Fruit fly (Drosophila melanogaster) whole organism, prepupa: ENCODE data around the gene Crz.

Experiments used
- Blimp-1 ChIP-seq: fragments of 200-800 bp; sonication (Bioruptor generic); optimal IDR thresholded peaks from 3 replicates; lab custom pipeline; 2017; ENCODE audit warnings: missing biosample characterization, missing genetic modification characterization, mild to moderate bottlenecking, moderate library complexity, missing genetic modification reagents
- CG10631 ChIP-seq: fragments of 200-800 bp; sonication (Bioruptor generic); optimal IDR thresholded peaks from 2 replicates; lab custom pipeline; 2016; ENCODE audit warnings: missing biosample characterization, missing genetic modification characterization
- CG10669 ChIP-seq: fragments of 200-800 bp; sonication (Bioruptor generic); optimal IDR thresholded peaks from 3 replicates; lab custom pipeline; 2018; ENCODE audit warnings: missing biosample characterization, mild to moderate bottlenecking, missing genetic modification characterization, moderate library complexity
- CG11762 ChIP-seq: fragments of 200-800 bp; sonication (Bioruptor generic); optimal IDR thresholded peaks from 3 replicates; lab custom pipeline; 2016; ENCODE audit warnings: missing biosample characterization, missing genetic modification characterization; ENCODE audit not compliant: insufficient read depth
- CG11902 ChIP-seq: fragments of 200-800 bp; sonication (Bioruptor generic); optimal IDR thresholded peaks from 3 replicates; lab custom pipeline; 2016; ENCODE audit warnings: missing biosample characterization, missing genetic modification characterization
- CG15336 ChIP-seq: fragments of 200-800 bp; sonication (Bioruptor generic); IDR thresholded peaks from 2 replicates; pipeline ENCODE4 v1.3.6; 2022; ENCODE audit warnings: missing biosample characterization, missing genetic modification characterization
- CG1621 ChIP-seq: fragments of 200-800 bp; sonication (Bioruptor generic); optimal IDR thresholded peaks from 3 replicates; lab custom pipeline; 2018; ENCODE audit warnings: missing biosample characterization, mild to moderate bottlenecking, missing genetic modification characterization
- CG16779 ChIP-seq: fragments of 200-800 bp; sonication (Bioruptor generic); optimal IDR thresholded peaks from 3 replicates; lab custom pipeline; 2017; ENCODE audit warnings: missing biosample characterization, mild to moderate bottlenecking, missing genetic modification characterization
- CG3032 ChIP-seq: fragments of 200-800 bp; optimal IDR thresholded peaks from 2 replicates; lab custom pipeline; 2019; ENCODE audit warnings: missing biosample characterization, mild to moderate bottlenecking, missing genetic modification characterization, moderate library complexity
- CG31627 ChIP-seq: fragments of 200-800 bp; sonication (Bioruptor generic); optimal IDR thresholded peaks from 3 replicates; lab custom pipeline; 2016; ENCODE audit warnings: missing biosample characterization, missing genetic modification characterization
- CG32006 ChIP-seq: fragments of 200-800 bp; sonication (Bioruptor generic); optimal IDR thresholded peaks from 3 replicates; lab custom pipeline; 2017; ENCODE audit warnings: missing biosample characterization, mild to moderate bottlenecking, missing genetic modification characterization
- CG34406 ChIP-seq: fragments of 200-800 bp; sonication (Bioruptor generic); optimal IDR thresholded peaks from 3 replicates; lab custom pipeline; 2016; ENCODE audit warnings: missing biosample characterization, missing genetic modification characterization
- CG6163 ChIP-seq: fragments of 200-800 bp; sonication (Bioruptor generic); IDR thresholded peaks from 3 replicates; pipeline ENCODE4 v1.3.6; 2022; ENCODE audit warnings: missing biosample characterization, missing genetic modification characterization
- CG6276 ChIP-seq: fragments of 200-800 bp; sonication (Bioruptor generic); optimal IDR thresholded peaks from 2 replicates; lab custom pipeline; 2017; ENCODE audit warnings: missing biosample characterization, mild to moderate bottlenecking, missing genetic modification characterization
- CG6808 ChIP-seq: fragments of 200-800 bp; sonication (Bioruptor generic); optimal IDR thresholded peaks from 3 replicates; lab custom pipeline; 2017; ENCODE audit warnings: missing biosample characterization, missing genetic modification characterization, mild to moderate bottlenecking, moderate library complexity, missing genetic modification reagents
- CG7368 ChIP-seq: fragments of 200-800 bp; sonication (Bioruptor generic); optimal IDR thresholded peaks from 3 replicates; lab custom pipeline; 2016; ENCODE audit warnings: missing biosample characterization, missing genetic modification characterization
- CG8319 ChIP-seq: fragments of 200-800 bp; sonication (Bioruptor generic); optimal IDR thresholded peaks from 3 replicates; lab custom pipeline; 2016; ENCODE audit warnings: missing biosample characterization, missing genetic modification characterization
- CG9139 ChIP-seq: fragments of 200-800 bp; sonication (Bioruptor generic); optimal IDR thresholded peaks from 3 replicates; lab custom pipeline; 2017; ENCODE audit warnings: missing biosample characterization, mild to moderate bottlenecking, missing genetic modification characterization
- Eip75B ChIP-seq: fragments of 200-800 bp; sonication (Bioruptor generic); optimal IDR thresholded peaks from 3 replicates; lab custom pipeline; 2016; ENCODE audit warnings: missing biosample characterization, missing genetic modification characterization
- Eip78C ChIP-seq: fragments of 200-800 bp; sonication (Bioruptor generic); peaks from one replicate; lab custom pipeline; 2016; ENCODE audit warnings: missing biosample characterization, missing genetic modification characterization
- Eip93F ChIP-seq: fragments of 200-800 bp; sonication (Bioruptor generic); optimal IDR thresholded peaks from 2 replicates; lab custom pipeline; 2016; ENCODE audit warnings: missing biosample characterization, mild to moderate bottlenecking, missing genetic modification characterization
- Ets21C ChIP-seq: fragments of 200-800 bp; sonication (Bioruptor generic); optimal IDR thresholded peaks from 3 replicates; lab custom pipeline; 2016; ENCODE audit warnings: missing biosample characterization, missing genetic modification characterization
- Ets96B ChIP-seq: fragments of 200-800 bp; optimal IDR thresholded peaks from 2 replicates; lab custom pipeline; 2019; ENCODE audit warnings: missing biosample characterization, mild to moderate bottlenecking, missing genetic modification characterization, moderate library complexity
- Hr38 ChIP-seq: sonication (Bioruptor generic); optimal IDR thresholded peaks from 2 replicates; lab custom pipeline; 2016; ENCODE audit warnings: missing biosample characterization, missing genetic modification characterization
- Hr39 ChIP-seq: fragments of 200-800 bp; sonication (Bioruptor generic); optimal IDR thresholded peaks from 2 replicates; lab custom pipeline; 2016; ENCODE audit warnings: missing biosample characterization, missing genetic modification characterization
- Lpt ChIP-seq: fragments of 200-800 bp; sonication (Bioruptor generic); optimal IDR thresholded peaks from 3 replicates; lab custom pipeline; 2016; ENCODE audit warnings: missing biosample characterization, missing genetic modification characterization
- OdsH ChIP-seq: fragments of 200-800 bp; sonication (Bioruptor generic); optimal IDR thresholded peaks from 3 replicates; lab custom pipeline; 2016; ENCODE audit warnings: missing biosample characterization, missing genetic modification characterization
- Sox102F ChIP-seq: fragments of 200-800 bp; sonication (Bioruptor generic); optimal IDR thresholded peaks from 2 replicates; lab custom pipeline; 2016; ENCODE audit warnings: missing biosample characterization, mild to moderate bottlenecking, missing genetic modification characterization
- Sox14 ChIP-seq: fragments of 200-800 bp; sonication (Bioruptor generic); optimal IDR thresholded peaks from 3 replicates; lab custom pipeline; 2016; ENCODE audit warnings: missing biosample characterization, missing genetic modification characterization
- Sox15 ChIP-seq: fragments of 200-800 bp; sonication (Bioruptor generic); optimal IDR thresholded peaks from 3 replicates; lab custom pipeline; 2016; ENCODE audit warnings: missing biosample characterization, missing genetic modification characterization
- achi ChIP-seq: fragments of 200-800 bp; sonication (Bioruptor generic); optimal IDR thresholded peaks from 3 replicates; lab custom pipeline; 2016; ENCODE audit warnings: missing biosample characterization, missing genetic modification characterization
- cyc ChIP-seq: fragments of 200-800 bp; sonication (Bioruptor generic); optimal IDR thresholded peaks from 3 replicates; lab custom pipeline; 2016; ENCODE audit warnings: missing biosample characterization, missing genetic modification characterization
- esn ChIP-seq: fragments of 200-800 bp; sonication (Bioruptor generic); optimal IDR thresholded peaks from 2 replicates; lab custom pipeline; 2016; ENCODE audit warnings: missing biosample characterization, mild to moderate bottlenecking, missing genetic modification characterization, moderate library complexity
- fd59A ChIP-seq: fragments of 200-800 bp; sonication (Bioruptor generic); optimal IDR thresholded peaks from 2 replicates; lab custom pipeline; 2017; ENCODE audit warnings: missing biosample characterization, mild to moderate bottlenecking, missing genetic modification characterization, missing genetic modification reagents
- fd85E ChIP-seq: fragments of 200-800 bp; sonication (Bioruptor generic); optimal IDR thresholded peaks from 3 replicates; lab custom pipeline; 2016; ENCODE audit warnings: missing biosample characterization, missing genetic modification characterization
- fkh ChIP-seq: fragments of 200-800 bp; sonication (Bioruptor generic); optimal IDR thresholded peaks from 3 replicates; lab custom pipeline; 2017; ENCODE audit warnings: missing biosample characterization, mild to moderate bottlenecking, missing genetic modification characterization, moderate library complexity
- lz ChIP-seq: fragments of 200-800 bp; sonication (Bioruptor generic); optimal IDR thresholded peaks from 3 replicates; lab custom pipeline; 2016; ENCODE audit warnings: missing biosample characterization, missing genetic modification characterization
- net ChIP-seq: fragments of 200-800 bp; sonication (Bioruptor generic); optimal IDR thresholded peaks from 3 replicates; lab custom pipeline; 2016; ENCODE audit warnings: missing biosample characterization, missing genetic modification characterization
- pdm3 ChIP-seq: fragments of 200-800 bp; sonication (Bioruptor generic); optimal IDR thresholded peaks from 3 replicates; lab custom pipeline; 2016; ENCODE audit warnings: missing biosample characterization, missing genetic modification characterization
- salr ChIP-seq, 2 experiments: fragments of 200-800 bp; sonication (Bioruptor generic); optimal IDR thresholded peaks; 3 replicates each; lab custom pipeline; 2016 to 2018; ENCODE audit warnings: missing biosample characterization in 2 of 2, missing genetic modification characterization in 2 of 2, mild to moderate bottlenecking in 1 of 2
- spab ChIP-seq: fragments of 200-800 bp; sonication (Bioruptor generic); optimal IDR thresholded peaks from 2 replicates; lab custom pipeline; 2017; ENCODE audit warnings: missing biosample characterization, mild to moderate bottlenecking, missing genetic modification characterization, missing genetic modification reagents
- ss ChIP-seq, 2 experiments: fragments of 200-800 bp; sonication (Bioruptor generic); optimal IDR thresholded peaks; 2 replicates in 1 of 2; 3 replicates in 1 of 2; lab custom pipeline; 2017 to 2018; ENCODE audit warnings: mild to moderate bottlenecking in 2 of 2, missing biosample characterization in 2 of 2, missing genetic modification characterization in 2 of 2, moderate library complexity in 1 of 2
- topi ChIP-seq: fragments of 200-800 bp; sonication (Bioruptor generic); optimal IDR thresholded peaks from 3 replicates; lab custom pipeline; 2016; ENCODE audit warnings: missing biosample characterization, missing genetic modification characterization
- vri ChIP-seq: fragments of 200-800 bp; sonication (Bioruptor generic); optimal IDR thresholded peaks from 3 replicates; lab custom pipeline; 2016; ENCODE audit warnings: missing biosample characterization, mild to moderate bottlenecking, missing genetic modification characterization

Gene Crz

DNA sequence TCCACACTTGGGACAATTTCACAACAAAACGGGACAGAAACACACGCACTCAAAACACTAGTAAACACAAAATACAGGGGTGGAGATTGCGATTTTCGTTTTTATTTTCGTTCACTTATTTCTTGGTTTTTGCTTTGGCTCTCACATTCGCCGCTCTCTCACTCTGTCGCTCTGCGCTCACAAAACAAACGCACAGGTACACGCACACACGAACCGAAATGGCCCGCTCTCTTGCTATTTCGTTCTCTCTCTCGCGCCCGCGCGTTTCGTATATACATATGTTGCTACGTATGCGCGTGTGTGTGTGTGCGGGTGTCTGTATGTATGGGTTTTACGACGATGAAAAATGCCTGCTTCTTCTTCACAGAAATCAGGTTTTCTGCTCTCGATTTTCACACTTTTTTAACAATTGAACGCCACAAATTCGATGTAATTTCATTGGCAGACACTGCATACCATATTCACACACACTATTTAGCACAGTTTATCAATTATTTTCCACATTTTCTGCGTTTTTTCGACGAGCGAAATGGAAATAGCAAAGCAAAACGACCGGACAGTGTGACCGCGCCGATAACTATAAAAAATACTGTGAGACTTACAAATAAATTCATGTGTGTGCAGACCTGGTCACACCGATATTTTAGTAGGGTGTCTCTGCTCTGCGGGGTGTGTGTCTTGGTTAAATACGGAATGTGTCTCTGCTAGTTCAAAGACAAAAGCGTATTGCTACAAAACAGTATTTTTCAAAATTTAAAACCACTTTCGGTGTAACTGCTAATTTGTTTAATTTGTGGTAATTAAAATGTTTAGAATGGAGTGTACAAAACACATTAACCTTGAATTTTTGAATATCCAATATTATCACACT is 28.1 kb upstream of the Crz start, which contains the start of gene trx (continued):
- peak; percentile 22 for TF ChIP-seq Sox14
- peak; percentile 61 for TF ChIP-seq CG16779
- TF ChIP-seq Sox102F (GFP tag; lab: Kevin White, UChicago), result peak; percentile 41

DNA sequence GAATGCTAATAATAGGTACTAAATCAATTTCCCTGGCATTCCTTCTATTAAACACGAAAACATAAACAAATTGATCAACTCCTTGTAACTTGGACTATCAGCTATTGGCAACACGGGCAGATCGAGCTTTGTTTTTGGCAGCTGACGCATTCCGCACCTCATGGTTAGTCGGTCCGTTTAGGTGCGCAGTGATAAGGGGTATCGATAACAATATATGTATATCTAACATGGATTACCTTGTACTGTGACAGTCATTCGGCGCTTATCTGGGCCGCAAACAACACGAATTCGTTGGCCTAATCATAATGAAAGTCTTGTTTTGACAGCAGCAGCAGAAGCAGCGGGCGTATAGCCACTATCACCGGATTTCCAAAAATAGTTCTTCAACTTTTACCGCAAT is 26.7 kb upstream of the Crz start:
- TF ChIP-seq CG34406 (no peak), ss (GFP tag; optimal IDR thresholded peaks at IDR 0.05; lab: Kevin White, UChicago) (no peak), topi (GFP tag; lab: Kevin White, UChicago) (no peak), vri (GFP tag; lab: Kevin White, UChicago) (no peak), spab (GFP tag; lab: Kevin White, UChicago) (no peak), CG11762 (GFP tag; lab: Kevin White, UChicago) (no peak), CG3032 (no peak), OdsH (GFP tag; lab: Kevin White, UChicago) (no peak), Hr39 (GFP tag; lab: Kevin White, UChicago) (no peak), Eip75B (GFP tag; lab: Kevin White, UChicago) (no peak), pdm3 (GFP tag; lab: Kevin White, UChicago) (no peak), Ets96B (no peak), CG15336 (GFP tag; lab: Robert Waterston, UW) (no peak)

DNA sequence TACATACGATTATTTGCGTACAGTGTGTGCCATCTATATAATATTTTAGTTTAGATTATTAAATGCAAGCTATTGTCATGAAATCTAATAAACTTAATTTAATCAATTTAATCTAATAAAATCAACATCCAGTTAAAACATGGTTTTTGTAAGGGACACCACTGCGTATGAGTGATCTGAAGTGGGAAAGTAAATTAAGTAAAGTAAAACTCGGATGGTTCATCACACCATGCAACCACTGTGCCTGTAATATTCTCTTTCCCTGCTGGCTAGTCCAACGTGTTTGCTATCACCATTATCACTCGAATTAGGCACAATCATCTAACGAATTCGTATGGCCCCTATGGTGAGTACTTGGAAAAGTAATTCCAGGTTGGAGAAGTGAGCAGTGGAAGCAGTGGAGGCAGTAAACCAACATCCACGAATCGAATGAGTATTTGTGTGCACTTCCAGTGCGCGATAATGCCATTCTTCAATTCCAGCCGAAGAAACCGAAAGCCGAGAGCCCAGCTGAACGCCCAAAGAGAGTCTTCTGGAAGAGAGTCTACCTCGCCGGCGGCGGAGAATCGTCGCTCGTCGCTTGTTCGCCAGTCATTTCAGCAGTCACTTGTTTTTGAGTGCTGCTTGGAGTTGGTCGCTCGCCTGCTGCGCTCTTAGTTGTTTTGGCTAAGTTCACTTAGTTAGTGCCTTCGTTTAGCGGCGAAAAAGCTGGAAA is 25.8 kb upstream of the Crz start, which contains the start of gene red:
Gene red (plus strand): TSS at position 403 of the 715 bp plus-strand sequence.
- TF ChIP-seq Eip93F (GFP tag; lab: Kevin White, UChicago), result no peak
- peak; percentile 79 for TF ChIP-seq fkh (GFP tag; lab: Kevin White, UChicago)
- TF ChIP-seq CG34406, result no peak
- no peak for TF ChIP-seq fd85E (GFP tag; lab: Kevin White, UChicago)
- peak; percentile 66 for TF ChIP-seq vri (GFP tag; lab: Kevin White, UChicago)
- no peak for TF ChIP-seq CG7368 (GFP tag; lab: Kevin White, UChicago)
- TF ChIP-seq CG1621 (tag; lab: Kevin White, UChicago), result no peak
- peak; percentile 41 for TF ChIP-seq CG9139 (GFP tag; lab: Kevin White, UChicago)
- TF ChIP-seq CG3032, result no peak
- peak; percentile 28 for TF ChIP-seq Lpt (GFP tag; lab: Kevin White, UChicago)
- TF ChIP-seq CG6276, result peak; percentile 58
- TF ChIP-seq lz (GFP tag; lab: Kevin White, UChicago), result no peak
- peak; percentile 96 for TF ChIP-seq Blimp-1
- no peak for TF ChIP-seq Ets96B
- TF ChIP-seq Eip78C, result peak; percentile 58
- no peak for TF ChIP-seq CG8319 (GFP tag; lab: Kevin White, UChicago)
- no peak for TF ChIP-seq salr (GFP tag; optimal IDR thresholded peaks at IDR 0.05; lab: Kevin White, UChicago)
- peak; percentile 34 for TF ChIP-seq achi (GFP tag; lab: Kevin White, UChicago)
- peak; percentile 69 for TF ChIP-seq CG32006 (GFP tag; lab: Kevin White, UChicago)
- TF ChIP-seq CG10631 (GFP tag; lab: Kevin White, UChicago), result peak; percentile 35
- no peak for TF ChIP-seq cyc (GFP tag; lab: Kevin White, UChicago)
- TF ChIP-seq Ets21C (GFP tag; lab: Kevin White, UChicago), result no peak
- TF ChIP-seq net (GFP tag; lab: Kevin White, UChicago), result peak; percentile 3
- peak; percentile 0 for TF ChIP-seq CG6808 (GFP tag; lab: Kevin White, UChicago)
- TF ChIP-seq Sox14, result no peak
- TF ChIP-seq esn (GFP tag; lab: Kevin White, UChicago), result peak; percentile 23
- TF ChIP-seq CG6163, result peak; percentile 54; the same call in 2 of the 3 replicates
- TF ChIP-seq CG10669 (GFP tag; lab: Kevin White, UChicago), result no peak
- no peak for TF ChIP-seq Hr38 (GFP tag; lab: Kevin White, UChicago)
- no peak for TF ChIP-seq Hr39 (GFP tag; lab: Kevin White, UChicago)
- TF ChIP-seq fd59A, result no peak
- no peak for TF ChIP-seq CG31627 (GFP tag; lab: Kevin White, UChicago)
- peak; percentile 10 for TF ChIP-seq pdm3 (GFP tag; lab: Kevin White, UChicago)
- TF ChIP-seq CG11902 (GFP tag; lab: Kevin White, UChicago), result no peak
- TF ChIP-seq CG11762 (GFP tag; lab: Kevin White, UChicago), result no peak
- peak; percentile 20 for TF ChIP-seq Eip75B (GFP tag; lab: Kevin White, UChicago)
- no peak for TF ChIP-seq Sox15 (GFP tag; lab: Kevin White, UChicago)
